Fruit fly (Drosophila melanogaster) whole organism, pupa: ENCODE data around the gene Polr2J.

ENCODE experiments used
- CG10348 ChIP-seq: fragments of 200-800 bp; sonication (Bioruptor generic); IDR thresholded peaks from 2 replicates; pipeline ENCODE4 v1.3.6; 2022; ENCODE audit warnings: missing biosample characterization, missing genetic modification characterization
- CG12605 ChIP-seq: fragments of 200-800 bp; sonication (Bioruptor generic); IDR thresholded peaks from 2 replicates; pipeline ENCODE4 v1.3.6; 2022; ENCODE audit warnings: missing biosample characterization, missing genetic modification characterization
- CG13204 ChIP-seq: fragments of 200-800 bp; sonication (Bioruptor generic); optimal IDR thresholded peaks from 2 replicates; lab custom pipeline; 2018; ENCODE audit warnings: missing biosample characterization, mild to moderate bottlenecking, missing genetic modification characterization, moderate library complexity
- CG14655 ChIP-seq: fragments of 200-800 bp; sonication (Bioruptor generic); optimal IDR thresholded peaks from 3 replicates; lab custom pipeline; 2017; ENCODE audit warnings: mild to moderate bottlenecking, missing biosample characterization, missing genetic modification reagents, missing genetic modification characterization
- CG15710 ChIP-seq: fragments of 200-800 bp; sonication (Bioruptor generic); optimal IDR thresholded peaks from 2 replicates; lab custom pipeline; 2018; ENCODE audit warnings: missing biosample characterization, mild to moderate bottlenecking, missing genetic modification characterization, moderate library complexity
- CG17806 ChIP-seq: fragments of 200-800 bp; sonication (Bioruptor generic); optimal IDR thresholded peaks from 2 replicates; lab custom pipeline; 2018; ENCODE audit warnings: missing biosample characterization, mild to moderate bottlenecking, missing genetic modification characterization, moderate library complexity
- CG32121 ChIP-seq: fragments of 200-800 bp; sonication (Bioruptor generic); IDR thresholded peaks from 2 replicates; pipeline ENCODE4 v1.3.6; 2022; ENCODE audit warnings: missing biosample characterization, missing genetic modification characterization
- CG34367 ChIP-seq: fragments of 200-800 bp; sonication (Bioruptor generic); optimal IDR thresholded peaks from 2 replicates; lab custom pipeline; 2018; ENCODE audit warnings: missing biosample characterization, mild to moderate bottlenecking, missing genetic modification characterization
- CG4496 ChIP-seq: fragments of 200-800 bp; sonication (Bioruptor generic); IDR thresholded peaks from 3 replicates; pipeline ENCODE4 v1.3.6; 2022; ENCODE audit warnings: missing biosample characterization, missing genetic modification characterization
- CG8159 ChIP-seq: fragments of 200-800 bp; sonication (Bioruptor generic); optimal IDR thresholded peaks from 3 replicates; lab custom pipeline; 2018; ENCODE audit warnings: missing biosample characterization, mild to moderate bottlenecking, missing genetic modification characterization, moderate library complexity
- CG8301 ChIP-seq: fragments of 200-800 bp; sonication (Bioruptor generic); optimal IDR thresholded peaks from 2 replicates; lab custom pipeline; 2018; ENCODE audit warnings: missing biosample characterization, mild to moderate bottlenecking, missing genetic modification characterization
- CG9948 ChIP-seq: fragments of 200-800 bp; sonication (Bioruptor generic); optimal IDR thresholded peaks from 2 replicates; lab custom pipeline; 2018; ENCODE audit warnings: missing biosample characterization, mild to moderate bottlenecking, missing genetic modification characterization, moderate library complexity
- D1 ChIP-seq: fragments of 200-800 bp; sonication (Bioruptor generic); optimal IDR thresholded peaks from 2 replicates; lab custom pipeline; 2018; ENCODE audit warnings: missing biosample characterization, mild to moderate bottlenecking, missing genetic modification characterization, moderate library complexity
- EcR ChIP-seq: fragments of 200-800 bp; sonication (Bioruptor generic); optimal IDR thresholded peaks from 3 replicates; lab custom pipeline; 2019; ENCODE audit warnings: missing biosample characterization, missing genetic modification characterization, mild to moderate bottlenecking, moderate library complexity, missing genetic modification reagents
- Ets98B ChIP-seq: fragments of 200-800 bp; sonication (Bioruptor generic); IDR thresholded peaks from 2 replicates; pipeline ENCODE4 v1.3.6; 2022; ENCODE audit warnings: missing biosample characterization, missing genetic modification characterization
- Pif1A ChIP-seq: fragments of 200-800 bp; sonication (Bioruptor generic); optimal IDR thresholded peaks from 3 replicates; lab custom pipeline; 2016; ENCODE audit warnings: missing biosample characterization, missing genetic modification characterization
- Pif1B ChIP-seq: fragments of 200-800 bp; sonication (Bioruptor generic); optimal IDR thresholded peaks from 3 replicates; lab custom pipeline; 2016; ENCODE audit warnings: missing biosample characterization, missing genetic modification characterization
- Snoo ChIP-seq: fragments of 200-800 bp; sonication (Bioruptor generic); optimal IDR thresholded peaks from 3 replicates; lab custom pipeline; 2017; ENCODE audit warnings: missing biosample characterization, mild to moderate bottlenecking, missing genetic modification characterization, inconsistent platforms
- fd96Ca ChIP-seq: fragments of 200-800 bp; sonication (Bioruptor generic); IDR thresholded peaks from 3 replicates; pipeline ENCODE4 v1.3.6; 2022; ENCODE audit warnings: missing biosample characterization, missing genetic modification characterization
- gl ChIP-seq: fragments of 200-800 bp; sonication (Bioruptor generic); optimal IDR thresholded peaks from 2 replicates; lab custom pipeline; 2018; ENCODE audit warnings: missing biosample characterization, mild to moderate bottlenecking, missing genetic modification characterization
- rn ChIP-seq: fragments of 200-800 bp; sonication (Bioruptor generic); IDR thresholded peaks from 2 replicates; pipeline ENCODE4 v1.3.6; 2022; ENCODE audit warnings: missing biosample characterization, missing genetic modification characterization

Gene Polr2J

DNA sequence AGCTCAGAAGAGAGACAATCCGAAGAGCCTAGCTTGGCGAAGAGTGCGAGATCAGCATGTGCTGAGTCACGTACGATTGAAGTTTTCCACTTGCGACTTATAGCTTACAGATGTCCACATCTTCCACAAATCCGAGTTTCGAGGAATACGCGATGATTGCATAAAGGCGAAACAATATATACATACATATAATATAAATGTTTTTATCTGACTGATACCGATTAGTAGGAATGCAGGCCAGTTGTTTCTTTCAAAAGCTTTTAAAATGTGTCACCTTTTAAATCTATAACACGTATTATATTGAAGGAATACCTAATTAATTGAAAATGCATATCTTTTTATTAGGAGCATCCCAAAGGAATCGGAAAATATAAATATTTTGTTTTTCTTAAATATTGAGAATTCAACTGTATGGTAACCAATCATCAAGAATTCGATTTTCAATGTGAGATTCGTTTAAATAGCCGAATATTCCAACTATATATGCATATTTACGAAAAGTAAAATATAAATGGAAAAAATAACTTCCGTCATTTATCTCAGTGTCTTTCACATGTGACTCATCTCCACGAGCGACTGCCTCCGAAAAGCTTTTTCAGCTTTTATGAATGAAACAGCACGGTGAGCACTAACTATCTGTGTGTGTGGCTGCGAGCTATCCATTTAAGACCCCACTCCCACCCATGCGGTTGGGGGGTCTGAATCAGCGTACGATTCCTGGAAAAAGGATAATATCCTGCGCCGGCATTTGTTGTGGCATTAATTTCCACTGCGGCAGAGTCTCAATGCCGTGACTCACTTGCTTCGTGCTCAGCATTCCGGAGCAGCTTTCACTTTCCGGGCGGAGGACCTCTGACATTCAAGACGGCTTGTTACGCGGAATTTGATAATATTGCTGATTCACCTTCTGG is 40.6 kb upstream of the Polr2J start:
- TF ChIP-seq CG17806 (tag; lab: Kevin White, UChicago) (peak; percentile 74), CG14655 (GFP tag; lab: Kevin White, UChicago) (peak; percentile 69), CG8159 (tag; lab: Kevin White, UChicago) (peak; percentile 80), fd96Ca (GFP tag; lab: Robert Waterston, UW) (no peak), CG32121 (GFP tag; lab: Robert Waterston, UW) (peak; percentile 73), gl (peak; percentile 12), CG34367 (peak; percentile 36), Pif1A (GFP tag; lab: Kevin White, UChicago) (peak; percentile 59), Ets98B (GFP tag; lab: Robert Waterston, UW) (no peak; the same call in 1 of the 2 replicates), rn (GFP tag; lab: Robert Waterston, UW) (no peak), CG12605 (GFP tag; lab: Robert Waterston, UW) (peak; percentile 13; the same call in 1 of the 2 replicates), CG13204 (GFP tag; lab: Kevin White, UChicago) (no peak), CG9948 (tag; lab: Kevin White, UChicago) (peak; percentile 59), D1 (tag; lab: Kevin White, UChicago) (peak; percentile 52), CG8301 (tag; lab: Kevin White, UChicago) (peak; percentile 64), CG15710 (tag; lab: Kevin White, UChicago) (peak; percentile 63), EcR (GFP tag; lab: Kevin White, UChicago) (no peak), Pif1B (GFP tag; lab: Kevin White, UChicago) (peak; percentile 58), CG4496 (GFP tag; lab: Robert Waterston, UW) (peak; percentile 78), Snoo (tag; lab: Kevin White, UChicago) (peak; percentile 60), CG10348 (GFP tag; lab: Robert Waterston, UW) (no peak)

DNA sequence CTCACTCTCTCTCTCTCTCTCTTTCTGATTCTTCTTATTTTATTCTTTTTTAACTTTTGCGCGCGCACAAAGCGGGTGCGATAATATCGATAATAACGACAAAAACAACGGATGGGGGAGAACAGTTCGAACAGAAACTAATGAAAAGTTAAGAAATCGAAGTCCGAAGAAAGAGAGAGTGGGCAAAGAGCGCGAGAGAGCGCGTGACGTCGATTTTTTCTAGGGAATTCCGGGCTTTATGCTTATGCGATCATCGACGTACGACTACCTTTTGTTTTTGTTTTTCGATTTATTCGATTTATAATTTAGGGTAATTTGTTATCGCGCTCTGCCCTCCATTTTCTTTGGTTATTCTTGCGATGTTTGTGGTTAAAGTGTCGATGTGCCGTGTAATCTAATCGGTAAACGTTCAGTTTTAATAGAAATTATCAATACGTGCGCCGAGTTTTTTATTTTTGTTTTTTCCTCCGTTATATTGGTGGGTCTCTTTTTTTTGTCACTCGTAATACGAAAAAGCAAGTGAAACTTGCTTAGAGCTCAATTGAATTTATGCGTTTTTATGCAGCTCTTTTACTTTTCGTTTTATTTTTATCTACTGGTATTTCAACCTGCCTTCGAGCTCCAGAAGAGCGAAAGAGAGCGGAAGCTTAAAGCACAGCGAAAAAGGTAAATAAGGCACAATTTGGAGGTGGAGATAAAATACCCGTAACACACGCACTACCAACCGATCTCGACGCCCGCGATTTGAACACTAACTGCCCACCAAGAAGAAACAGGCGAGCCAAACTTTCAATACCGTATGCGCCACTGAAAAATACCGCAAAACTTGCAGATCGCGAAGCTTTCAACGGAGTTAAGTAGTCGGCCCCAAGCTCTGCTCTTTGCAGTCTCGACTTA is 39.6 kb upstream of the Polr2J start, which contains the start of gene dl:
Gene dl, minus strand, starts transcription at position 757 of the 897 bp plus-strand sequence.
- TF ChIP-seq CG8301 (tag; lab: Kevin White, UChicago) (peak; percentile 68), EcR (GFP tag; lab: Kevin White, UChicago) (peak; percentile 22), CG8159 (tag; lab: Kevin White, UChicago) (no peak), CG10348 (GFP tag; lab: Robert Waterston, UW) (no peak), CG34367 (no peak), fd96Ca (GFP tag; lab: Robert Waterston, UW) (peak; percentile 77), CG17806 (tag; lab: Kevin White, UChicago) (peak; percentile 7), Pif1B (GFP tag; lab: Kevin White, UChicago) (peak; percentile 50), CG13204 (GFP tag; lab: Kevin White, UChicago) (no peak), CG4496 (GFP tag; lab: Robert Waterston, UW) (peak; percentile 33; the same call in 2 of the 3 replicates), CG12605 (GFP tag; lab: Robert Waterston, UW) (peak; percentile 62; the same call in 1 of the 2 replicates), Ets98B (GFP tag; lab: Robert Waterston, UW) (peak; percentile 43), gl (peak; percentile 14), CG32121 (GFP tag; lab: Robert Waterston, UW) (peak; percentile 68), Pif1A (GFP tag; lab: Kevin White, UChicago) (peak; percentile 42), D1 (tag; lab: Kevin White, UChicago) (no peak), CG15710 (tag; lab: Kevin White, UChicago) (peak; percentile 27), CG14655 (GFP tag; lab: Kevin White, UChicago) (peak; percentile 69), CG9948 (tag; lab: Kevin White, UChicago) (peak; percentile 31), Snoo (tag; lab: Kevin White, UChicago) (no peak), rn (GFP tag; lab: Robert Waterston, UW) (peak; percentile 62)

DNA sequence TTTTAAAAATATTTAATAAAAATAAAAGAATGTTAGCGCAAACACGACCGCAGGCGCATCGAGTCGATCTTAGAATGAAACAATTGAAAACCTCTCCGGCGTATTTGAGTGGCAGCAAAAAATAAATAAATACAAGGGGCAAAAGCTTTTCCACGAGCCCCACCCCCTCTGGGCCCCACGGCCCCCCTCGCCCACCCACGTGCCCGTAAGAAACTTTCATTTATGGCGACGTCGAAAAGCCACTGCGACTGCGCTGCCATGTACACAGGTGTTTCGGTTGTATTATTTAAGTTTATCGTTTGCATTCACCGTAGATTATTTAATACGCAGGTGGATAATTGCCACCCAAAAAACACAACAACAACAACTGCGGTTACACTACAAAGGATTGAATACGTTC is 38.2 kb upstream of the Polr2J start:
- TF ChIP-seq Ets98B (GFP tag; lab: Robert Waterston, UW) (no peak; the same call in 1 of the 2 replicates), CG13204 (GFP tag; lab: Kevin White, UChicago) (no peak), CG4496 (GFP tag; lab: Robert Waterston, UW) (peak; percentile 53; the same call in 2 of the 3 replicates), CG32121 (GFP tag; lab: Robert Waterston, UW) (0 out of 2 replicates have a peak, but pooled peaks have one; percentile 27)

DNA sequence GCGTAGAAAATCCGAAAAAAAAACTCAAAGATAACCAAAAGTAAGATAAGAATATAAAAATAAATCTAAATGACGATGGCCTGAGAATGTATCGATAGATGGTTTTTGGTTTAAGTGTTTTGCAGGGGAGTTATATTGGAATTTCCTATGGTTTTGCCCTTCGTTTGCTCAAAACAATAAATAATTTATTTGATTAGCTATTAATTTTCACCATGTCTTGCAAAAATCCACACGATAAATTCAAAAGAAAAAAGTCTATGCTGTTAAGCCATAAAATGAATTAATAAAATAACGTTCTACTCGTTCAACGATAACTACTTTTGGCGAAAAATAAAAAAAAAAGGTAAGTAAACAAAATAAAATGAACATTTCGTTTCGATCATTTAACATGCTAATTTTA is 36.9 kb upstream of the Polr2J start:
- TF ChIP-seq gl (no peak), CG15710 (tag; lab: Kevin White, UChicago) (no peak), CG8159 (tag; lab: Kevin White, UChicago) (no peak), CG32121 (GFP tag; lab: Robert Waterston, UW) (no peak), Ets98B (GFP tag; lab: Robert Waterston, UW) (no peak), rn (GFP tag; lab: Robert Waterston, UW) (no peak), Pif1A (GFP tag; lab: Kevin White, UChicago) (no peak), CG12605 (GFP tag; lab: Robert Waterston, UW) (no peak), CG13204 (GFP tag; lab: Kevin White, UChicago) (no peak), CG34367 (no peak), CG17806 (tag; lab: Kevin White, UChicago) (no peak), EcR (GFP tag; lab: Kevin White, UChicago) (no peak), CG9948 (tag; lab: Kevin White, UChicago) (no peak), Pif1B (GFP tag; lab: Kevin White, UChicago) (no peak), Snoo (tag; lab: Kevin White, UChicago) (no peak), CG4496 (GFP tag; lab: Robert Waterston, UW) (no peak)
